Fruit fly (Drosophila melanogaster) whole organism, embryonic: ENCODE measurements around the gene Pss.

Source experiments
- BEAF-32 ChIP-seq: fragments of 200-800 bp; sonication (Bioruptor generic); optimal IDR thresholded peaks from 3 replicates; lab custom pipeline; 2017; ENCODE audit warnings: missing biosample characterization, missing genetic modification characterization, mild to moderate bottlenecking, moderate library complexity, missing genetic modification reagents
- Bgb ChIP-seq: fragments of 200-800 bp; sonication (Bioruptor generic); IDR thresholded peaks from 2 replicates; pipeline ENCODE4 v1.3.6; 2022; ENCODE audit warnings: missing biosample characterization, missing genetic modification characterization; ENCODE audit not compliant: partially characterized antibody
- CG11398 ChIP-seq: fragments of 200-800 bp; sonication (Bioruptor generic); optimal IDR thresholded peaks from 2 replicates; lab custom pipeline; 2016; ENCODE audit warnings: missing biosample characterization, missing genetic modification characterization
- CG11560 ChIP-seq: fragments of 200-800 bp; sonication (Bioruptor generic); IDR thresholded peaks from 3 replicates; pipeline ENCODE4 v1.3.6; 2022; ENCODE audit warnings: missing biosample characterization, missing genetic modification characterization
- CG12659 ChIP-seq: fragments of 200-800 bp; sonication (Bioruptor generic); optimal IDR thresholded peaks from 3 replicates; lab custom pipeline; 2017; ENCODE audit warnings: mild to moderate bottlenecking, missing biosample characterization, missing genetic modification reagents, missing genetic modification characterization
- CG13287 ChIP-seq: fragments of 200-800 bp; sonication (Bioruptor generic); IDR thresholded peaks from 2 replicates; pipeline ENCODE4 v1.3.6; 2022; ENCODE audit warnings: missing biosample characterization, missing genetic modification characterization; ENCODE audit not compliant: partially characterized antibody
- CG1529 ChIP-seq: fragments of 200-800 bp; sonication (Bioruptor generic); optimal IDR thresholded peaks from 3 replicates; lab custom pipeline; 2018; ENCODE audit warnings: missing biosample characterization, missing genetic modification characterization
- CG15514 ChIP-seq: fragments of 200-800 bp; sonication (Bioruptor generic); optimal IDR thresholded peaks from 3 replicates; lab custom pipeline; 2017; ENCODE audit warnings: missing biosample characterization, missing genetic modification characterization, mild to moderate bottlenecking, moderate library complexity, missing genetic modification reagents
- CG1647 ChIP-seq: fragments of 200-800 bp; sonication (Bioruptor generic); optimal IDR thresholded peaks from 3 replicates; lab custom pipeline; 2016; ENCODE audit warnings: missing biosample characterization, missing genetic modification characterization
- CG16815 ChIP-seq: fragments of 200-800 bp; sonication (Bioruptor generic); optimal IDR thresholded peaks from 3 replicates; lab custom pipeline; 2017; ENCODE audit warnings: missing biosample characterization, mild to moderate bottlenecking, missing genetic modification characterization
- CG32532 ChIP-seq: fragments of 200-800 bp; sonication (Bioruptor generic); IDR thresholded peaks from 2 replicates; pipeline ENCODE4 v1.3.6; 2022; ENCODE audit warnings: missing biosample characterization, missing genetic modification characterization
- CG3847 ChIP-seq: fragments of 200-800 bp; sonication (Bioruptor generic); IDR thresholded peaks from 2 replicates; pipeline ENCODE4 v1.3.6; 2022; ENCODE audit warnings: missing biosample characterization, missing genetic modification characterization
- CG4730 ChIP-seq: fragments of 200-800 bp; sonication (Bioruptor generic); IDR thresholded peaks from 2 replicates; pipeline ENCODE4 v1.3.6; 2022; ENCODE audit warnings: missing biosample characterization, missing genetic modification characterization
- CG6175 ChIP-seq: fragments of 200-800 bp; sonication (Bioruptor generic); IDR thresholded peaks from 3 replicates; pipeline ENCODE4 v1.3.6; 2022; ENCODE audit warnings: missing biosample characterization, missing genetic modification characterization
- CG6813 ChIP-seq: fragments of 200-800 bp; sonication (Bioruptor generic); optimal IDR thresholded peaks from 2 replicates; lab custom pipeline; 2017; ENCODE audit warnings: missing biosample characterization, missing genetic modification characterization, mild to moderate bottlenecking, moderate library complexity, missing genetic modification reagents
- CG6854 ChIP-seq: fragments of 200-800 bp; sonication (Bioruptor generic); optimal IDR thresholded peaks from 3 replicates; lab custom pipeline; 2017; ENCODE audit warnings: missing biosample characterization, mild to moderate bottlenecking, missing genetic modification characterization
- CG7357 ChIP-seq: fragments of 200-800 bp; sonication (Bioruptor generic); IDR thresholded peaks from 3 replicates; pipeline ENCODE4 v1.3.6; 2022; ENCODE audit warnings: missing biosample characterization, missing genetic modification characterization
- CG8359 ChIP-seq: fragments of 200-800 bp; sonication (Bioruptor generic); optimal IDR thresholded peaks from 2 replicates; lab custom pipeline; 2017; ENCODE audit warnings: missing biosample characterization, mild to moderate bottlenecking, missing genetic modification characterization, borderline replicate concordance
- CG8944 ChIP-seq: fragments of 200-800 bp; sonication (Bioruptor generic); optimal IDR thresholded peaks from 3 replicates; lab custom pipeline; 2016; ENCODE audit warnings: missing biosample characterization, missing genetic modification characterization
- CTCF ChIP-seq: fragments of 200-800 bp; sonication (Bioruptor generic); optimal IDR thresholded peaks from 2 replicates; lab custom pipeline; 2017; ENCODE audit warnings: missing biosample characterization, mild to moderate bottlenecking, missing genetic modification characterization, moderate library complexity
- D19B ChIP-seq: fragments of 200-800 bp; sonication (Bioruptor generic); optimal IDR thresholded peaks from 2 replicates; lab custom pipeline; 2017; ENCODE audit warnings: missing biosample characterization, mild to moderate bottlenecking, missing genetic modification characterization
- Drgx ChIP-seq: fragments of 200-800 bp; sonication (Bioruptor generic); IDR thresholded peaks from 2 replicates; pipeline ENCODE4 v1.3.6; 2022; ENCODE audit warnings: missing biosample characterization, missing genetic modification characterization
- E2f2 ChIP-seq: fragments of 200-800 bp; sonication (Bioruptor generic); IDR thresholded peaks from 2 replicates; pipeline ENCODE4 v1.3.6; 2022; ENCODE audit warnings: missing biosample characterization, missing genetic modification characterization
- Lpt ChIP-seq: fragments of >200 bp; optimal IDR thresholded peaks from 2 replicates; lab custom pipeline; 2018; ENCODE audit warnings: missing biosample characterization, missing genetic modification characterization
- MTF-1 ChIP-seq: fragments of 200-800 bp; sonication (Bioruptor generic); optimal IDR thresholded peaks from 2 replicates; lab custom pipeline; 2018; ENCODE audit warnings: missing biosample characterization, mild to moderate bottlenecking, missing genetic modification characterization, borderline replicate concordance
- NC2α ChIP-seq: fragments of 200-800 bp; sonication (Bioruptor generic); optimal IDR thresholded peaks from 2 replicates; lab custom pipeline; 2016; ENCODE audit warnings: missing biosample characterization, missing genetic modification characterization
- NK7.1 ChIP-seq: fragments of 200-800 bp; sonication (Bioruptor generic); optimal IDR thresholded peaks from 3 replicates; lab custom pipeline; 2016; ENCODE audit warnings: missing biosample characterization, missing genetic modification characterization
- Neu2 ChIP-seq: fragments of 200-800 bp; sonication (Bioruptor generic); optimal IDR thresholded peaks from 3 replicates; lab custom pipeline; 2016; ENCODE audit warnings: missing biosample characterization, missing genetic modification characterization, borderline replicate concordance
- Nf-YA ChIP-seq: fragments of 200-800 bp; sonication (Bioruptor generic); IDR thresholded peaks from 2 replicates; pipeline ENCODE4 v1.3.6; 2022; ENCODE audit warnings: missing biosample characterization, missing genetic modification characterization
- Ravus ChIP-seq: fragments of 200-800 bp; sonication (Bioruptor generic); IDR thresholded peaks from 2 replicates; pipeline ENCODE4 v1.3.6; 2022; ENCODE audit warnings: missing biosample characterization, missing genetic modification characterization
- Scr ChIP-seq: fragments of 200-800 bp; sonication (Bioruptor generic); IDR thresholded peaks from 2 replicates; pipeline ENCODE4 v1.3.6; 2022; ENCODE audit warnings: missing biosample characterization, missing genetic modification characterization; ENCODE audit not compliant: partially characterized antibody
- al ChIP-seq: fragments of 200-800 bp; sonication (Bioruptor generic); IDR thresholded peaks from 2 replicates; pipeline ENCODE4 v1.3.6; 2022; ENCODE audit warnings: missing biosample characterization, missing genetic modification characterization
- ewg ChIP-seq: fragments of 200-800 bp; sonication (Bioruptor generic); optimal IDR thresholded peaks from 3 replicates; lab custom pipeline; 2017; ENCODE audit warnings: mild to moderate bottlenecking, missing biosample characterization, missing genetic modification reagents, missing genetic modification characterization
- exex ChIP-seq: fragments of 200-800 bp; sonication (Bioruptor generic); optimal IDR thresholded peaks from 4 replicates; lab custom pipeline; 2018; ENCODE audit warnings: missing biosample characterization, mild to moderate bottlenecking, missing genetic modification characterization, moderate library complexity
- fd96Cb ChIP-seq: fragments of 200-800 bp; sonication (Bioruptor generic); optimal IDR thresholded peaks from 2 replicates; lab custom pipeline; 2018; ENCODE audit warnings: missing biosample characterization, mild to moderate bottlenecking, missing genetic modification characterization, moderate library complexity
- fru ChIP-seq: fragments of >200 bp; optimal IDR thresholded peaks from 2 replicates; lab custom pipeline; 2017
- gcm2 ChIP-seq: fragments of 200-800 bp; sonication (Bioruptor generic); optimal IDR thresholded peaks from 2 replicates; lab custom pipeline; 2016; ENCODE audit warnings: missing biosample characterization, missing genetic modification characterization
- inv ChIP-seq: fragments of 200-800 bp; sonication (Bioruptor generic); IDR thresholded peaks from 2 replicates; pipeline ENCODE4 v1.3.6; 2022; ENCODE audit warnings: missing biosample characterization, missing genetic modification characterization; ENCODE audit not compliant: partially characterized antibody
- kah ChIP-seq: fragments of 200-800 bp; sonication (Bioruptor generic); optimal IDR thresholded peaks from 2 replicates; lab custom pipeline; 2018; ENCODE audit warnings: missing biosample characterization, mild to moderate bottlenecking, missing genetic modification characterization
- ken ChIP-seq: fragments of 200-800 bp; sonication (Bioruptor generic); IDR thresholded peaks from 3 replicates; pipeline ENCODE4 v1.3.6; 2022; ENCODE audit warnings: missing biosample characterization, missing genetic modification characterization
- nom ChIP-seq: fragments of 200-800 bp; sonication (Bioruptor generic); optimal IDR thresholded peaks from 2 replicates; lab custom pipeline; 2017; ENCODE audit warnings: missing biosample characterization, missing genetic modification characterization, mild to moderate bottlenecking, moderate library complexity, missing genetic modification reagents
- pb ChIP-seq: fragments of 200-800 bp; sonication (Bioruptor generic); optimal IDR thresholded peaks from 3 replicates; lab custom pipeline; 2016; ENCODE audit warnings: missing biosample characterization, missing genetic modification characterization
- pho ChIP-seq: fragments of 200-800 bp; sonication (Bioruptor generic); optimal IDR thresholded peaks from 2 replicates; lab custom pipeline; 2016; ENCODE audit warnings: missing biosample characterization, missing genetic modification characterization
- sima ChIP-seq: fragments of 200-800 bp; sonication (Bioruptor generic); optimal IDR thresholded peaks from 2 replicates; lab custom pipeline; 2016; ENCODE audit warnings: missing biosample characterization, missing genetic modification characterization
- sqz ChIP-seq: fragments of 200-800 bp; sonication (Bioruptor generic); optimal IDR thresholded peaks from 3 replicates; lab custom pipeline; 2018; ENCODE audit warnings: missing biosample characterization, mild to moderate bottlenecking, missing genetic modification characterization
- sr ChIP-seq: fragments of 200-800 bp; sonication (Bioruptor generic); IDR thresholded peaks from 3 replicates; pipeline ENCODE4 v1.3.6; 2022; ENCODE audit warnings: missing biosample characterization, missing genetic modification characterization
- tgo ChIP-seq: fragments of 200-800 bp; sonication (Bioruptor generic); IDR thresholded peaks from 3 replicates; pipeline ENCODE4 v1.3.6; 2022; ENCODE audit warnings: missing biosample characterization, missing genetic modification characterization
- tll ChIP-seq, 2 experiments: fragments of 200-800 bp in 1 of 2; fragments of >200 bp in 1 of 2; sonication (Bioruptor generic) in 1 of 2; optimal IDR thresholded peaks; 2 replicates each; lab custom pipeline; 2017 to 2019; ENCODE audit warnings: missing biosample characterization in 2 of 2, missing genetic modification characterization in 2 of 2, mild to moderate bottlenecking in 1 of 2, moderate library complexity in 1 of 2
- tx ChIP-seq: fragments of 200-800 bp; sonication (Bioruptor generic); optimal IDR thresholded peaks from 2 replicates; lab custom pipeline; 2016; ENCODE audit warnings: missing biosample characterization, missing genetic modification characterization
- vnd ChIP-seq: fragments of 200-800 bp; sonication (Bioruptor generic); IDR thresholded peaks from 3 replicates; pipeline ENCODE4 v1.3.6; 2022; ENCODE audit warnings: missing biosample characterization, missing genetic modification characterization; ENCODE audit not compliant: partially characterized antibody

The Pss gene

DNA sequence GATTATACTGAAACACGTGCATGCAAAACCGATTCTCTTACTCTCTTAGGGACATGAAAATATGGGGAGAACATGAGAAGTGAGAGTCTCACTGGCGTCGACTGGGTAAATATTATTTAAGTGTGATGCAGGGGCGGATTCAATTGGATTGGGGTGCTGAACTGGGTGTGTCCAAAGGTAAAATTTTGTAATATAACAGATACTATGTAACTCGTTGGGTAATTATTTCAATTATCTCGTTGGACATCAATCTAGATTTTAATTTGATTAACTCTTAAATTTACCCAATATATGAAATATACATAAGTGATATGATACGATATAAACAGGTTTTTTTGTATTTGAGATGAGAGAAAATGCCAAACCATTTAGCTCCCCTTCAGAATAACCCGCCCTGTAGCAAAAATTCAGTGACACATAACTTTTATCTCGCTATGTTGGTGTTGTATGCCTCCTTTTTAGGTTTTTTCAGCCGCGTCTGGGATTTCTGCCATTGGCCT is 17.8 kb downstream of the Pss start (continued):
- TF ChIP-seq sr (GFP tag; lab: Robert Waterston, UW) (no peak; the same call in 1 of the 3 replicates), D19B (peak; percentile 91), gcm2 (peak; percentile 76), exex (peak; percentile 88), Bgb (GFP tag; lab: Robert Waterston, UW) (peak; percentile 65), fru (lab: Kevin White, UChicago) (no peak), sima (GFP tag; lab: Kevin White, UChicago) (peak; percentile 48), CG7357 (GFP tag; lab: Robert Waterston, UW) (peak; percentile 89), ken (peak; percentile 81), CG8359 (peak; percentile 84), CG13287 (GFP tag; lab: Robert Waterston, UW) (0 out of 2 replicates have a peak, but pooled peaks have one; percentile 21), fd96Cb (tag; lab: Kevin White, UChicago) (peak; percentile 91), CG12659 (peak; percentile 95), CG11398 (GFP tag; lab: Kevin White, UChicago) (peak; percentile 83), inv (peak; percentile 76), Neu2 (peak; percentile 64), CG16815 (GFP tag; lab: Kevin White, UChicago) (peak; percentile 93), ewg (GFP tag; lab: Kevin White, UChicago) (peak; percentile 75), pho (GFP tag; lab: Kevin White, UChicago) (peak; percentile 95), kah (peak; percentile 63), tx (peak; percentile 88), NC2α (GFP tag; lab: Kevin White, UChicago) (peak; percentile 81), Drgx (no peak; the same call in 1 of the 2 replicates), CG6813 (GFP tag; lab: Kevin White, UChicago) (peak; percentile 92), Lpt (GFP tag; lab: Kevin White, UChicago) (no peak), Scr (GFP tag; lab: Robert Waterston, UW) (peak; percentile 52), BEAF-32 (peak; percentile 31), sqz (GFP tag; lab: Kevin White, UChicago) (peak; percentile 65), tgo (GFP tag; lab: Robert Waterston, UW) (peak; percentile 95), CG6175 (GFP tag; lab: Robert Waterston, UW) (no peak; the same call in 1 of the 3 replicates), tll (GFP tag; optimal IDR thresholded peaks at IDR 0.05; lab: Kevin White, UChicago) (no peak), al (GFP tag; lab: Robert Waterston, UW) (peak; percentile 95), vnd (GFP tag; lab: Robert Waterston, UW) (no peak), MTF-1 (GFP tag; lab: Kevin White, UChicago) (peak; percentile 81), CTCF (GFP tag; lab: Kevin White, UChicago) (peak; percentile 34), CG6854 (GFP tag; lab: Kevin White, UChicago) (peak; percentile 85), CG4730 (peak; percentile 87), CG32532 (peak; percentile 98), Ravus (GFP tag; lab: Robert Waterston, UW) (peak; percentile 81), CG1647 (GFP tag; lab: Kevin White, UChicago) (peak; percentile 92), CG11560 (tag; lab: Robert Waterston, UW) (peak; percentile 88), E2f2 (GFP tag; lab: Robert Waterston, UW) (peak; percentile 65; the same call in 1 of the 2 replicates), CG3847 (GFP tag; lab: Robert Waterston, UW) (peak; percentile 97), NK7.1 (GFP tag; lab: Kevin White, UChicago) (peak; percentile 71), nom (GFP tag; lab: Kevin White, UChicago) (peak; percentile 85), Nf-YA (peak; percentile 57; the same call in 1 of the 2 replicates), pb (GFP tag; lab: Kevin White, UChicago) (peak; percentile 78), CG1529 (peak; percentile 75), CG15514 (GFP tag; lab: Kevin White, UChicago) (peak; percentile 90), CG8944 (GFP tag; lab: Kevin White, UChicago) (peak; percentile 88)
